Fruit fly (Drosophila melanogaster): Measurements from ENCODE around the gene CG15330.

Gene CG15330

dm6 chrX:7965761-7966555 lies 10.1 kb downstream of the CG15330 start:
- TF ChIP-seq psq (optimal IDR thresholded peaks at IDR 0.05) (no peak), Myc (optimal IDR thresholded peaks at IDR 0.05) (no peak), Sin3A (optimal IDR thresholded peaks at IDR 0.05) (no peak), insv (optimal IDR thresholded peaks at IDR 0.05) (no peak), ttk (optimal IDR thresholded peaks at IDR 0.05) (no peak), h (optimal IDR thresholded peaks at IDR 0.05) (no peak)

- TF ChIP-seq insv (optimal IDR thresholded peaks at IDR 0.05) = no peak
- TF ChIP-seq h (optimal IDR thresholded peaks at IDR 0.05) = no peak
- no peak for TF ChIP-seq Sin3A (optimal IDR thresholded peaks at IDR 0.05)
- TF ChIP-seq ttk (optimal IDR thresholded peaks at IDR 0.05) = no peak
- TF ChIP-seq Myc (optimal IDR thresholded peaks at IDR 0.05) = no peak
- no peak for TF ChIP-seq psq (optimal IDR thresholded peaks at IDR 0.05)
These were observed 11.4 kb downstream of the CG15330 start for dm6 chrX:7967052-7967847.

DNA sequence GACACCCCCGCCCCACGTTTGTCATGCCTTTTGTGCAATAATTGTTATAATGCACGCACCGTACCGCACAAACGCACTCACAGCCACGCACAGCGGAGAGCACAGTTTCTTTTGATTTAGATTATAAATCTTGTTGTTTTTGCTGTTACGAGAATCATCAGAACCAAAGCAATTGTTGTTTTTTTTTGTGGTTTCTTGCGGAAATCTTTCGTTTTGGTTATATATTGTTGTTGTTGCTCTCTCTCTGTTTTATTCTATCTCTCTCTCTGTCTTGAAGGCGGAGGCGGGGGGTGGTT lies 11.9 kb downstream of the CG15330 start:
- TF ChIP-seq h (optimal IDR thresholded peaks at IDR 0.05) = no peak
- no peak for TF ChIP-seq insv (optimal IDR thresholded peaks at IDR 0.05)
- no peak for TF ChIP-seq Sin3A (optimal IDR thresholded peaks at IDR 0.05)
- no peak for TF ChIP-seq psq (optimal IDR thresholded peaks at IDR 0.05)
- no peak for TF ChIP-seq ttk (optimal IDR thresholded peaks at IDR 0.05)
- TF ChIP-seq Myc (optimal IDR thresholded peaks at IDR 0.05) = no peak

- no peak for TF ChIP-seq ttk (optimal IDR thresholded peaks at IDR 0.05)
- TF ChIP-seq h (optimal IDR thresholded peaks at IDR 0.05) = no peak
- no peak for TF ChIP-seq Myc (optimal IDR thresholded peaks at IDR 0.05)
- no peak for TF ChIP-seq psq (optimal IDR thresholded peaks at IDR 0.05)
- TF ChIP-seq Sin3A (optimal IDR thresholded peaks at IDR 0.05) = no peak
- TF ChIP-seq insv (optimal IDR thresholded peaks at IDR 0.05) = no peak
These were observed 12.4 kb downstream of the CG15330 start, which contains the start of gene sws for dm6 chrX:7968215-7968799. TSS of gene sws (minus strand) at chrX:7968236.

dm6 chrX:7969188-7969829 lies 13.4 kb downstream of the CG15330 start:
- TF ChIP-seq ttk (optimal IDR thresholded peaks at IDR 0.05) (no peak), Sin3A (optimal IDR thresholded peaks at IDR 0.05) (no peak), h (optimal IDR thresholded peaks at IDR 0.05) (no peak), Myc (optimal IDR thresholded peaks at IDR 0.05) (no peak), psq (optimal IDR thresholded peaks at IDR 0.05) (no peak), insv (optimal IDR thresholded peaks at IDR 0.05) (no peak)

- TF ChIP-seq h (optimal IDR thresholded peaks at IDR 0.05) = no peak
- no peak for TF ChIP-seq insv (optimal IDR thresholded peaks at IDR 0.05)
- no peak for TF ChIP-seq psq (optimal IDR thresholded peaks at IDR 0.05)
- TF ChIP-seq ttk (optimal IDR thresholded peaks at IDR 0.05) = no peak
- TF ChIP-seq Myc (optimal IDR thresholded peaks at IDR 0.05) = no peak
- TF ChIP-seq Sin3A (optimal IDR thresholded peaks at IDR 0.05) = no peak
These were observed 14.5 kb downstream of the CG15330 start for dm6 chrX:7970396-7970795.

DNA sequence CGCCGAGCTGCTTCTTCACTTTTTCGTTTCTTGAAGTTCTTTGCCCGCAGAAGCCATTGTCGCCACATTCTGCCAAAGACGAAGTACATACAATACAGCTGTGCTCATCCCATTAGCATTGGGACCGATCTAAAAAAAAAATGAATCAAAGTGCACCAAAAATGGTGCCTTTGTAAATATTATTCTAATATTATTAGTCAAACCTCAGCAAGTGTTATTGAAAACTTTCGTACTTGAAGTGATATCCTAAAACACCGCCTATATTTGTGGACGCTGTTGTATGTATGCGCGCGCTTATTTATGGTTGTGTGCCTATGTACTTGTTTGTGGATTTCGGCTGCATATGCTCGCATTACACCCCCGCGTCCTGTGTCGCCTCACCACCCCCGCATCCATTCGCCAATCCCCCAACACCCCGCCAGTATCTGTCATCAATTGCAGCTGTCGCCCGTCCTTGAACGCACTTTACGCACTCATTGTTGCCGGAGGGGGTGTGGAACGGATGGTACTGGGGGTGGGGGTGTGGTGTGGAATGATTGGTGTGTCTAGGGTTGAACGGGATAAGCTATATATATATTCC lies 16.6 kb downstream of the CG15330 start:
- TF ChIP-seq insv (optimal IDR thresholded peaks at IDR 0.05) (no peak), Myc (optimal IDR thresholded peaks at IDR 0.05) (no peak), ttk (optimal IDR thresholded peaks at IDR 0.05) (no peak), psq (optimal IDR thresholded peaks at IDR 0.05) (no peak), h (optimal IDR thresholded peaks at IDR 0.05) (no peak), Sin3A (optimal IDR thresholded peaks at IDR 0.05) (no peak)

DNA sequence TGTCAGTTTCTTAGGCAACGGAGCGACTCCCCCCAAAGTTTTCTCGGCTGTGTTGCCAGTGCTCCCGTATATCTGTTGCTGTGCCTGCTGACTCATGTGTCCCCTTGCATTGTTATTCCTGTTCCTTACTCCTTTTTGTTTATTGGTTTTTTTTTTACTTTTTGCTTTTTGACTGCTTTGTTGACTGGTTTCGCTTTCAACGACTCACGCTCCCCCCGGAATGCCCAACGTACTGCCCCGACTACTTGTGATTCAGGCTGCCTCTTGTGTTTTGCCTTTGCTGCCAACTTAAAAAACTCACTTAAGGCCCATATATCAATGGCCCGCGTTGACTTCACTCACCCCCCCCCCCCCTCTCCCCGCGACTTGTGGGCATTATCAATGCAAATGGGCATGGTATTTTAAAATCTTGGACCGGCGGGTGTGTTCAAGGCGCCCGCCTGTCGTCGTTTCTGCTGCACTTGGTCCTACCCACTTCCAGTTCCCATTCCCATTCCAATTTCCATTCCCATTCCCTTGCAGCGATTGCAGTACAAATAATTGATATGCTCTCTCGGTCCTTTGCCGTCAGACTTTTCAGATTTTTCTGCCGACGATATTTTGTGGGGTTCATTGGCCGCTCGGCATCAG lies 17.6 kb downstream of the CG15330 start:
- TF ChIP-seq insv (optimal IDR thresholded peaks at IDR 0.05) (no peak), ttk (optimal IDR thresholded peaks at IDR 0.05) (no peak), psq (optimal IDR thresholded peaks at IDR 0.05) (no peak), Myc (optimal IDR thresholded peaks at IDR 0.05) (no peak), Sin3A (optimal IDR thresholded peaks at IDR 0.05) (no peak), h (optimal IDR thresholded peaks at IDR 0.05) (no peak)

DNA sequence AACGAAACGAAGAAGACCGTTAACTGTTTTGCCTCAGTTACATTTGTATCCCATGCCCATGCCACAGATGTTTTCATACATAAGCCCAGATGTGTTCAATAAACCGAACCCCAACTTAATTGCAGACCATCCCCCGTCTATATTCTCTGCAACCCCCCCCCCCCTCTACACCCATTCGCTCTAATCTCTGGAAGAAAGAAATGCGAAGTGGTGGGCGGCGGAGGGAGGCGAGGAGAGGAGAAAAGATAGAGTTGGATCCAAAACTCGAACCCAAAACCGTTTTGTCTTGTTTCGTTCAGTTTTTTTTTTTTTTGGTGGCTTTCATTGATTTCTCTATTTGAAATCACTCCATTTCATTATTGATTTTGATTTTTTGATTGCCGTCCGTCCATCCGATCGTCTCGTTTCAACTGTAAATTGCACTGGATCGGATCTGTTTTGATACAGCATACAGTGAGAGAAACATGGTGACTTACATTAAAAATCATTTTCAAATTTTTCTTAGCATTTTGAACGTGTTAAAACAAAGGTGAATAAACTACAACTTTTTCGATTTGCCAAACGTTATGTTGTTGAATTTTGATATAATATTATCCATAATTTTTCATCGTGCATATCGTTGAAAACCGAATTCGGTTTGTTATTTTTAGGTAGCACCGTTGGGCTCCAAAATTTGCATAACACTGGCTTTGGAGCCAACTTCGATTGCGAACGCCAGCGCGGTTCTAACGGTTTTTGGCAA lies 19.8 kb downstream of the CG15330 start:
- TF ChIP-seq h (optimal IDR thresholded peaks at IDR 0.05) = no peak
- no peak for TF ChIP-seq Sin3A (optimal IDR thresholded peaks at IDR 0.05)
- no peak for TF ChIP-seq insv (optimal IDR thresholded peaks at IDR 0.05)
- no peak for TF ChIP-seq ttk (optimal IDR thresholded peaks at IDR 0.05)

DNA sequence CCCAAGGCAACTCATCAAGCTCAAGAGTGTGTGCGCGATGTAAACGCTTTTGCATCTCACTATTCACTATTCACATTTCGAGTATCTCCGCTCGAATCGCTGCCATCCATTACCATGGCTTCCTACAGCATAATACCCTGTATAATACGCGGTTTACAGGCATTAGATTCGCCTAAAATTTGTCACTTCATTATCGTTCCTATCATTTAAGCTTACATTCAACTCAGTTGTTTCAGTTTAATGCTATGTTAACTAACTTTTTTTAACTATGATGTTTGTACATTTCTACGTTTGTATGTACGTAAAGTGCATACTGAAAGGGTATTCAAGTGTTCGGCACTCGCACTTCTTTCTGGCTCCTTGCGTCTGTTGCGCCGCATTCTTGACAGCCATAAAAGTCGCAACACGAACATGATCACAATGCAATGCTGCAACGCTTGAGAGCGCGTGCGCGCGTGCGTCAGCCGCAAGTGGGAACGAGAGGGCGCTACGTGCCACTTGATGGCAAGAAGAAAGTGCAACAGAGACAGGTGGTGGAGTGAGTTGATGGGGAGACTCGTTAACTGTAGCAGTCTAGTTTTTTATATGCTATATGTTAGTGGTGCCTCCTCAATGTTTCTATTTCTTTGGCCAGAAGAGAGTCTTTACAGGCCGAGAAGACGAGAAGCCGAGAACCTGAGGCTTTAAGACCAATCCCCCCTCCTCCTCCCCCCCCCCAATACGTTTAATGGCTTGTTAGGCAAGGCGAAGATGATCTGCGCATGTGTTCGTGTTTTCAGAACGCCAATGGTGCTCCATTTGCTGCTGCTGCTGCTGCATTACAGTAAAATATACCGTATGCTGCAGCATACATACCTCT lies 21.3 kb downstream of the CG15330 start:
- TF ChIP-seq h (optimal IDR thresholded peaks at IDR 0.05) (no peak), ttk (optimal IDR thresholded peaks at IDR 0.05) (no peak), Myc (optimal IDR thresholded peaks at IDR 0.05) (no peak), insv (optimal IDR thresholded peaks at IDR 0.05) (no peak), Sin3A (optimal IDR thresholded peaks at IDR 0.05) (no peak), psq (optimal IDR thresholded peaks at IDR 0.05) (no peak)

Measured in Kc167 (cell line).